Worm (Caenorhabditis elegans) whole organism, young adult: Measurements from ENCODE around the gene col-106.

ENCODE experiments used
- chd-7 ChIP-seq: sonication (generic microtip); optimal IDR thresholded peaks from 2 replicates; lab custom pipeline; 2016; ENCODE audit warnings: mild to moderate bottlenecking, missing genetic modification characterization, moderate library complexity, missing compliant biosample characterization
- egl-44 ChIP-seq: fragments of 200-800 bp; sonication (Bioruptor generic); IDR thresholded peaks from 2 replicates; pipeline ENCODE4 v1.3.6; 2022; ENCODE audit warnings: missing genetic modification reagents, missing genetic modification characterization, missing compliant biosample characterization
- nfya-1 ChIP-seq: sonication (generic microtip); optimal IDR thresholded peaks from 2 replicates; lab custom pipeline; 2017; ENCODE audit warnings: antibody characterized with exemption, missing compliant biosample characterization, missing genetic modification characterization, borderline replicate concordance; ENCODE audit not compliant: insufficient read depth
- rcor-1 ChIP-seq: fragments of 200-800 bp; sonication (Bioruptor generic); IDR thresholded peaks from 2 replicates; pipeline ENCODE4 v1.3.6; 2022; ENCODE audit warnings: missing genetic modification reagents, missing genetic modification characterization, missing compliant biosample characterization
- sptf-2 ChIP-seq: fragments of 200-800 bp; sonication (Bioruptor generic); optimal IDR thresholded peaks from 2 replicates; lab custom pipeline; 2018; ENCODE audit warnings: mild to moderate bottlenecking, missing genetic modification characterization, missing compliant biosample characterization
- tbx-9 ChIP-seq: sonication (generic microtip); optimal IDR thresholded peaks from 2 replicates; lab custom pipeline; 2016; ENCODE audit warnings: borderline replicate concordance, missing genetic modification characterization, inconsistent platforms, missing compliant biosample characterization
- unc-62 ChIP-seq: fragments of 150-350 bp; optimal IDR thresholded peaks from 2 replicates; lab custom pipeline; 2014; ENCODE audit warnings: missing biosample characterization, missing genetic modification reagents, missing genetic modification characterization
- ztf-26 ChIP-seq: sonication (generic microtip); optimal IDR thresholded peaks from 2 replicates; lab custom pipeline; 2017; ENCODE audit warnings: missing genetic modification characterization, missing compliant biosample characterization

ce11 chrIV:1453451-1453850, 7.1 kb downstream of the col-106 start:
- TF ChIP-seq rcor-1 (GFP tag; lab: Robert Waterston, UW), result no peak
- no peak for TF ChIP-seq egl-44 (GFP tag; lab: Robert Waterston, UW)
- no peak for TF ChIP-seq chd-7 (tag; lab: Kevin White, UChicago)
- TF ChIP-seq sptf-2 (GFP tag; lab: Kevin White, UChicago), result no peak
- TF ChIP-seq unc-62 (GFP tag; lab: Kevin White, UChicago), result no peak
- TF ChIP-seq ztf-26, result no peak
- no peak for TF ChIP-seq nfya-1
- TF ChIP-seq tbx-9, result no peak
